3 worm cellular contexts compared by ENCODE assay signal in genomic region chrIV:10935336-10935735, ce11.
TF ChIP-seq lines count a peak whose summit lies in the region.

No protein-coding gene starts in this region.

TF ChIP-seq in whole organism, L2 larva, 48 proteins besides CTCF, POLR2A, EP300 and RAD21 (continued from another document):
- TF ChIP-seq zag-1 (tag; optimal IDR thresholded peaks at IDR 0.05; lab: Kevin White, UChicago) (peak; percentile 60), blmp-1 (tag; optimal IDR thresholded peaks at IDR 0.05; lab: Kevin White, UChicago; ENCODE audit: insufficient read depth) (peak; percentile 52), ama-1 (optimal IDR thresholded peaks at IDR 0.05; lab: Kevin White, UChicago) (peak; percentile 84), fos-1 (tag; optimal IDR thresholded peaks at IDR 0.05; lab: Kevin White, UChicago) (peak; percentile 66), Y55F3AM.14 (GFP tag; optimal IDR thresholded peaks at IDR 0.05; lab: Kevin White, UChicago) (peak; percentile 80), ceh-82 (tag; optimal IDR thresholded peaks at IDR 0.05; lab: Kevin White, UChicago) (no peak), elt-1 (tag; optimal IDR thresholded peaks at IDR 0.05; lab: Kevin White, UChicago) (no peak), gmeb-1 (tag; optimal IDR thresholded peaks at IDR 0.05; lab: Kevin White, UChicago) (peak; percentile 64), ztf-1 (GFP tag; conservative IDR thresholded peaks at IDR 0.05; lab: Robert Waterston, UW) (no peak), sma-9 (GFP tag; optimal IDR thresholded peaks at IDR 0.05; lab: Kevin White, UChicago) (peak; percentile 96), sma-9 (tag; optimal IDR thresholded peaks at IDR 0.05; lab: Kevin White, UChicago) (no peak), nhr-21 (tag; optimal IDR thresholded peaks at IDR 0.05; lab: Kevin White, UChicago) (peak; percentile 80), sem-4 (tag; optimal IDR thresholded peaks at IDR 0.05; lab: Kevin White, UChicago) (peak; percentile 91), aly-2 (tag; optimal IDR thresholded peaks at IDR 0.05; lab: Kevin White, UChicago) (no peak), nhr-77 (tag; optimal IDR thresholded peaks at IDR 0.05; lab: Kevin White, UChicago) (no peak), lin-13 (GFP tag; optimal IDR thresholded peaks at IDR 0.05; lab: Kevin White, UChicago) (peak; percentile 77), elt-3 (tag; optimal IDR thresholded peaks at IDR 0.05; lab: Kevin White, UChicago) (no peak), R02D3.7 (tag; optimal IDR thresholded peaks at IDR 0.05; lab: Kevin White, UChicago) (no peak), sma-3 (GFP tag; optimal IDR thresholded peaks at IDR 0.05; lab: Kevin White, UChicago) (peak; percentile 71), nhr-25 (tag; optimal IDR thresholded peaks at IDR 0.05; lab: Kevin White, UChicago) (peak; percentile 74), ceh-16 (tag; optimal IDR thresholded peaks at IDR 0.05; lab: Kevin White, UChicago) (no peak), crh-2 (tag; optimal IDR thresholded peaks at IDR 0.05; lab: Kevin White, UChicago) (peak; percentile 88), alr-1 (tag; optimal IDR thresholded peaks at IDR 0.05; lab: Kevin White, UChicago) (no peak), mdl-1 (tag; optimal IDR thresholded peaks at IDR 0.05; lab: Kevin White, UChicago) (peak in 1 of 2 experiments; percentile 86), lin-11 (tag; optimal IDR thresholded peaks at IDR 0.05; lab: Kevin White, UChicago) (peak; percentile 74)

TF ChIP-seq in whole organism, L4 larva, 104 proteins besides CTCF, POLR2A, EP300 and RAD21 (continued from another document and continues in another):
- TF ChIP-seq nhr-111 (GFP tag; optimal IDR thresholded peaks at IDR 0.05; lab: Kevin White, UChicago): no peak
- peak; percentile 90 for TF ChIP-seq mep-1 (tag; optimal IDR thresholded peaks at IDR 0.05; lab: Kevin White, UChicago)
- TF ChIP-seq egl-27 (tag; optimal IDR thresholded peaks at IDR 0.05; lab: Kevin White, UChicago): no peak
- TF ChIP-seq nhr-28 (tag; optimal IDR thresholded peaks at IDR 0.05; lab: Kevin White, UChicago): peak; percentile 55
- 0 out of 2 replicates have a peak, but pooled peaks have one; percentile 34 for TF ChIP-seq arid-1 (GFP tag; conservative IDR thresholded peaks at IDR 0.05; lab: Robert Waterston, UW)
- TF ChIP-seq lin-38 (GFP tag; IDR thresholded peaks at IDR 0.05; lab: Robert Waterston, UW): no peak
- no peak for TF ChIP-seq snpc-4 (tag; optimal IDR thresholded peaks at IDR 0.05; lab: Kevin White, UChicago)
- TF ChIP-seq attf-4 (tag; optimal IDR thresholded peaks at IDR 0.05; lab: Kevin White, UChicago): peak; percentile 62
- no peak for TF ChIP-seq lim-7 (GFP tag; IDR thresholded peaks at IDR 0.05; lab: Robert Waterston, UW)
- TF ChIP-seq mdt-29 (GFP tag; IDR thresholded peaks at IDR 0.05; lab: Robert Waterston, UW): peak; percentile 80
- no peak for TF ChIP-seq fkh-10 (GFP tag; optimal IDR thresholded peaks at IDR 0.05; lab: Kevin White, UChicago)
- TF ChIP-seq dmd-9 (GFP tag; IDR thresholded peaks at IDR 0.05; lab: Robert Waterston, UW): no peak
- TF ChIP-seq ztf-11 (tag; optimal IDR thresholded peaks at IDR 0.05; lab: Kevin White, UChicago): no peak
- TF ChIP-seq ZK546.5 (tag; optimal IDR thresholded peaks at IDR 0.05; lab: Kevin White, UChicago): no peak
- TF ChIP-seq T20F7.1 (GFP tag; optimal IDR thresholded peaks at IDR 0.05; lab: Kevin White, UChicago): peak; percentile 78
- no peak for TF ChIP-seq daf-12 (tag; optimal IDR thresholded peaks at IDR 0.05; lab: Kevin White, UChicago)
- TF ChIP-seq ZK337.2 (GFP tag; IDR thresholded peaks at IDR 0.05; lab: Robert Waterston, UW): no peak
- TF ChIP-seq zfp-3 (GFP tag; conservative IDR thresholded peaks at IDR 0.05; lab: Robert Waterston, UW): peak; percentile 50; the same call in 1 of the 2 replicates
- TF ChIP-seq lsy-2 (tag; optimal IDR thresholded peaks at IDR 0.05; lab: Kevin White, UChicago): peak; percentile 85 to 90
- TF ChIP-seq lir-3 (tag; optimal IDR thresholded peaks at IDR 0.05; lab: Kevin White, UChicago): no peak
- TF ChIP-seq tra-1 (GFP tag; IDR thresholded peaks at IDR 0.05; lab: Robert Waterston, UW): peak; percentile 84
- TF ChIP-seq pha-4 (GFP tag; IDR thresholded peaks at IDR 0.05; lab: Robert Waterston, UW): no peak
- no peak for TF ChIP-seq pha-4 (tag; optimal IDR thresholded peaks at IDR 0.05; lab: Kevin White, UChicago)
- TF ChIP-seq hlh-30 (tag; optimal IDR thresholded peaks at IDR 0.05; lab: Kevin White, UChicago; ENCODE audit: insufficient read depth): peak; percentile 100
- TF ChIP-seq ceh-20 (GFP tag; IDR thresholded peaks at IDR 0.05; lab: Robert Waterston, UW): peak; percentile 91
- no peak for TF ChIP-seq pqm-1 (tag; optimal IDR thresholded peaks at IDR 0.05; lab: Kevin White, UChicago)
- TF ChIP-seq hlh-11 (tag; optimal IDR thresholded peaks at IDR 0.05; lab: Kevin White, UChicago): peak; percentile 99
- no peak for TF ChIP-seq unc-130 (GFP tag; optimal IDR thresholded peaks at IDR 0.05; lab: Kevin White, UChicago)
- TF ChIP-seq aly-2 (tag; optimal IDR thresholded peaks at IDR 0.05; lab: Kevin White, UChicago): no peak
- no peak for TF ChIP-seq Y48G9A.11 (GFP tag; IDR thresholded peaks at IDR 0.05; lab: Robert Waterston, UW)
- peak; percentile 93 for TF ChIP-seq nhr-11 (tag; optimal IDR thresholded peaks at IDR 0.05; lab: Kevin White, UChicago)
- peak; percentile 33; the same call in 1 of the 2 replicates for TF ChIP-seq snpc-1.2 (GFP tag; IDR thresholded peaks at IDR 0.05; lab: Robert Waterston, UW)
- TF ChIP-seq R02D3.7 (tag; optimal IDR thresholded peaks at IDR 0.05; lab: Kevin White, UChicago): no peak
- no peak for TF ChIP-seq nhr-25 (tag; optimal IDR thresholded peaks at IDR 0.05; lab: Kevin White, UChicago; ENCODE audit: borderline replicate concordance, insufficient read depth)
- peak; percentile 78 for TF ChIP-seq hmg-1.1 (GFP tag; IDR thresholded peaks at IDR 0.05; lab: Robert Waterston, UW)
- peak in 1 of 2 experiments; percentile 62 for TF ChIP-seq hif-1 (tag; optimal IDR thresholded peaks at IDR 0.05; lab: Kevin White, UChicago)
- TF ChIP-seq lin-15B (tag; optimal IDR thresholded peaks at IDR 0.05; lab: Kevin White, UChicago): no peak
- peak; percentile 43 for TF ChIP-seq nhr-102 (tag; optimal IDR thresholded peaks at IDR 0.05; lab: Kevin White, UChicago)
- TF ChIP-seq dmd-8 (GFP tag; IDR thresholded peaks at IDR 0.05; lab: Robert Waterston, UW): no peak
- no peak for TF ChIP-seq Y105C5A.15 (GFP tag; IDR thresholded peaks at IDR 0.05; lab: Robert Waterston, UW)
- TF ChIP-seq F44E2.7 (GFP tag; IDR thresholded peaks at IDR 0.05; lab: Robert Waterston, UW): no peak
- no peak for TF ChIP-seq zip-11 (GFP tag; IDR thresholded peaks at IDR 0.05; lab: Robert Waterston, UW)
- TF ChIP-seq nhr-237 (tag; optimal IDR thresholded peaks at IDR 0.05; lab: Kevin White, UChicago): no peak
- TF ChIP-seq egl-43 (GFP tag; IDR thresholded peaks at IDR 0.05; lab: Robert Waterston, UW): peak; percentile 73; the same call in 1 of the 2 replicates
- TF ChIP-seq fos-1 (tag; optimal IDR thresholded peaks at IDR 0.05; lab: Kevin White, UChicago): no peak
- TF ChIP-seq ceh-28 (tag; optimal IDR thresholded peaks at IDR 0.05; lab: Kevin White, UChicago): peak; percentile 59
- TF ChIP-seq ces-1 (GFP tag; optimal IDR thresholded peaks at IDR 0.05; lab: Kevin White, UChicago): no peak
- TF ChIP-seq mdl-1 (tag; optimal IDR thresholded peaks at IDR 0.05; lab: Kevin White, UChicago): peak; percentile 52 to 88
- no peak for TF ChIP-seq zfp-2 (tag; optimal IDR thresholded peaks at IDR 0.05; lab: Kevin White, UChicago)
- no peak for TF ChIP-seq lin-39 (tag; optimal IDR thresholded peaks at IDR 0.05; lab: Kevin White, UChicago)
- no peak for TF ChIP-seq Y5F2A.4 (GFP tag; optimal IDR thresholded peaks at IDR 0.05; lab: Kevin White, UChicago)
- TF ChIP-seq lin-1 (GFP tag; IDR thresholded peaks at IDR 0.05; lab: Robert Waterston, UW): 0 out of 2 replicates have a peak, but pooled peaks have one; percentile 54
- peak; percentile 80 for TF ChIP-seq mxl-3 (GFP tag; optimal IDR thresholded peaks at IDR 0.05; lab: Kevin White, UChicago)
- TF ChIP-seq jun-1 (tag; optimal IDR thresholded peaks at IDR 0.05; lab: Kevin White, UChicago): no peak
- TF ChIP-seq ceh-32 (tag; optimal IDR thresholded peaks at IDR 0.05; lab: Kevin White, UChicago; ENCODE audit: poor library complexity): no peak
- TF ChIP-seq ama-1 (optimal IDR thresholded peaks at IDR 0.05; lab: Kevin White, UChicago): peak; percentile 77

TF ChIP-seq in whole organism, late embryonic, 69 proteins besides CTCF, POLR2A, EP300 and RAD21 (continued from another document):
- TF ChIP-seq tbx-2 (tag; optimal IDR thresholded peaks at IDR 0.05; lab: Kevin White, UChicago) (peak; percentile 26), hlh-15 (tag; optimal IDR thresholded peaks at IDR 0.05; lab: Kevin White, UChicago) (no peak), ceh-48 (tag; optimal IDR thresholded peaks at IDR 0.05; lab: Kevin White, UChicago) (peak; percentile 6), pax-1 (tag; optimal IDR thresholded peaks at IDR 0.05; lab: Kevin White, UChicago) (no peak), ceh-22 (tag; optimal IDR thresholded peaks at IDR 0.05; lab: Kevin White, UChicago) (no peak), sox-2 (GFP tag; IDR thresholded peaks at IDR 0.05; lab: Robert Waterston, UW) (no peak), ztf-16 (tag; optimal IDR thresholded peaks at IDR 0.05; lab: Kevin White, UChicago) (no peak), unc-55 (GFP tag; optimal IDR thresholded peaks at IDR 0.05; lab: Kevin White, UChicago) (peak; percentile 94), K09A11.1 (tag; optimal IDR thresholded peaks at IDR 0.05; lab: Kevin White, UChicago; ENCODE audit: insufficient read depth) (no peak), ceh-9 (tag; optimal IDR thresholded peaks at IDR 0.05; lab: Kevin White, UChicago) (no peak), elt-4 (tag; optimal IDR thresholded peaks at IDR 0.05; lab: Kevin White, UChicago) (no peak), nfya-1 (tag; optimal IDR thresholded peaks at IDR 0.05; lab: Kevin White, UChicago) (peak; percentile 50), che-1 (tag; optimal IDR thresholded peaks at IDR 0.05; lab: Kevin White, UChicago) (no peak), ceh-30 (tag; optimal IDR thresholded peaks at IDR 0.05; lab: Kevin White, UChicago) (no peak), syd-9 (tag; optimal IDR thresholded peaks at IDR 0.05; lab: Kevin White, UChicago) (no peak), hlh-30 (tag; optimal IDR thresholded peaks at IDR 0.05; lab: Kevin White, UChicago; ENCODE audit: insufficient read depth) (peak; percentile 98), ceh-45 (GFP tag; IDR thresholded peaks at IDR 0.05; lab: Robert Waterston, UW) (no peak), K02D7.2 (tag; optimal IDR thresholded peaks at IDR 0.05; lab: Kevin White, UChicago) (no peak), pha-4 (tag; optimal IDR thresholded peaks at IDR 0.05; lab: Kevin White, UChicago) (no peak), unc-42 (tag; optimal IDR thresholded peaks at IDR 0.05; lab: Kevin White, UChicago) (peak; percentile 21), ceh-18 (tag; optimal IDR thresholded peaks at IDR 0.05; lab: Kevin White, UChicago) (peak; percentile 75), pag-3 (tag; optimal IDR thresholded peaks at IDR 0.05; lab: Kevin White, UChicago; ENCODE audit: borderline replicate concordance) (no peak), odd-2 (tag; optimal IDR thresholded peaks at IDR 0.05; lab: Kevin White, UChicago) (no peak), F13H6.1 (tag; optimal IDR thresholded peaks at IDR 0.05; lab: Kevin White, UChicago) (no peak), madf-2 (tag; optimal IDR thresholded peaks at IDR 0.05; lab: Kevin White, UChicago) (no peak), ceh-2 (tag; optimal IDR thresholded peaks at IDR 0.05; lab: Kevin White, UChicago) (no peak), ceh-6 (GFP tag; optimal IDR thresholded peaks at IDR 0.05; lab: Kevin White, UChicago) (no peak), dve-1 (tag; optimal IDR thresholded peaks at IDR 0.05; lab: Kevin White, UChicago) (no peak), ets-4 (tag; optimal IDR thresholded peaks at IDR 0.05; lab: Kevin White, UChicago) (no peak), hlh-13 (GFP tag; optimal IDR thresholded peaks at IDR 0.05; lab: Kevin White, UChicago) (no peak), sox-4 (tag; optimal IDR thresholded peaks at IDR 0.05; lab: Kevin White, UChicago) (no peak), gmeb-2 (tag; optimal IDR thresholded peaks at IDR 0.05; lab: Kevin White, UChicago) (no peak), dmd-4 (tag; optimal IDR thresholded peaks at IDR 0.05; lab: Kevin White, UChicago; ENCODE audit: borderline replicate concordance) (no peak), ama-1 (optimal IDR thresholded peaks at IDR 0.05; lab: Kevin White, UChicago) (no peak), eyg-1 (tag; optimal IDR thresholded peaks at IDR 0.05; lab: Kevin White, UChicago) (no peak), ceh-24 (tag; optimal IDR thresholded peaks at IDR 0.05; lab: Kevin White, UChicago) (no peak)
